Worm (Caenorhabditis elegans) whole organism, midembryonic: ENCODE data around the gene mab-10.

Source experiments
- cog-1 ChIP-seq: sonication (generic microtip); optimal IDR thresholded peaks from 2 replicates; lab custom pipeline; 2016; ENCODE audit warnings: missing genetic modification characterization, missing compliant biosample characterization
- flt-1 ChIP-seq: fragments of 200-800 bp; sonication (Bioruptor generic); IDR thresholded peaks from 2 replicates; pipeline ENCODE4 v1.3.6; 2022; ENCODE audit warnings: missing genetic modification characterization, missing compliant biosample characterization
- med-1 ChIP-seq: sonication (generic microtip); optimal IDR thresholded peaks from 2 replicates; lab custom pipeline; 2017; ENCODE audit warnings: missing genetic modification characterization, mild to moderate bottlenecking, missing compliant biosample characterization, antibody characterized with exemption, missing genetic modification reagents; ENCODE audit not compliant: insufficient read depth
- tab-1 ChIP-seq: fragments of 200-800 bp; sonication (Bioruptor generic); IDR thresholded peaks from 2 replicates; pipeline ENCODE4 v1.3.6; 2022; ENCODE audit warnings: missing genetic modification characterization, missing compliant biosample characterization
- ztf-29 ChIP-seq: fragments of 200-800 bp; sonication (Bioruptor generic); IDR thresholded peaks from 2 replicates; pipeline ENCODE4 v1.3.6; 2022; ENCODE audit warnings: missing genetic modification reagents, missing genetic modification characterization, missing compliant biosample characterization

DNA sequence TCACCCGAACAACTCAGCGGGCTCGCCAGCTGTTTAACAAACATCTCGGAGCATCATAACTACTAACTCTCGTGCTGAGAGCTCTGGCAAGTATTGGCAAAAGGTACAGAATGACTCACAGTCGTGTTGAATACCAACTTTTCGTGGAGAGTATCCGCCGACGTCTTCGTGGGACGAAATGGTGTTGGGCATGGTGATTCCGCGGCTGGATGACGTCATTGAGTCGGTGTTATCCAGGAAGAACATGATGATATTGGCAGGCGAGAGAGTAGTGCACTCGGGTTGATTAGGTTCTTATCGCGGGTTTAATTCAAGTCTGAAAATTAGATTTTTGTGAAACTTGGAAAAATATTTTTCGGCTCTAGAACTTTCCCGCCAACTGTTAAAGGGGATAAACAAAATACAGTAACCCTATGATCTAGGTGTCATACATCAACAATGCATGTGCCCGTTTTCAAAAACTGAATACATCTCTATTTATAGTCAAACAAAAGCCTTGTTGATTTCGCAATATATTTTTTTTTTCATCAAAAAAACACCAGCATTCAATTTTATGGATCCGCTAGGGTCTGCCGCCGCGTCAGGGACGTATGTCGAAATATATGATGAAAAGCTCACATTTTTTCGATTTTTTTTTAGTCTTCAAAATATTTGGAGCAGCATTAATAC is 25.6 kb downstream of the mab-10 start:
- TF ChIP-seq flt-1 (GFP tag; lab: Robert Waterston, UW) (no peak), med-1 (GFP tag; lab: Kevin White, UChicago) (no peak), cog-1 (tag; lab: Kevin White, UChicago) (no peak), tab-1 (GFP tag; lab: Robert Waterston, UW) (0 out of 2 replicates have a peak, but pooled peaks have one; percentile 28), ztf-29 (GFP tag; lab: Robert Waterston, UW) (no peak)
